Fruit fly (Drosophila melanogaster): ENCODE measurements around the gene Mitofilin.

- no peak for TF ChIP-seq Dll (optimal IDR thresholded peaks at IDR 0.05)
- TF ChIP-seq CG8478 (optimal IDR thresholded peaks at IDR 0.05): no peak
- no peak for TF ChIP-seq psq (optimal IDR thresholded peaks at IDR 0.05)
- TF ChIP-seq EcR (GFP tag; optimal IDR thresholded peaks at IDR 0.05): no peak
These were observed 30.2 kb downstream of the Mitofilin start for dm6 chr3R:21992909-21993308.

All from whole organism.